Worm (Caenorhabditis elegans): Measurements from ENCODE around the gene col-126.

ce11 chrIV:11296787-11297186 is 33.6 kb downstream of the col-126 start, which contains the start of gene mttu-1:
- TF ChIP-seq eyg-1 (tag; optimal IDR thresholded peaks at IDR 0.05) (no peak), ceh-24 (tag; optimal IDR thresholded peaks at IDR 0.05) (no peak), ama-1 (optimal IDR thresholded peaks at IDR 0.05) (no peak), pag-3 (tag; optimal IDR thresholded peaks at IDR 0.05; ENCODE audit: borderline replicate concordance) (no peak)
